Worm (Caenorhabditis elegans): Measurements from ENCODE around the gene ccpp-6.

ce11 chrII:5374967-5375366 lies 12.2 kb downstream of the ccpp-6 start, which contains the start of gene algn-2:
- no peak for TF ChIP-seq ama-1 (optimal IDR thresholded peaks at IDR 0.05)
- no peak for TF ChIP-seq tbx-2 (tag; optimal IDR thresholded peaks at IDR 0.05)
- TF ChIP-seq madf-2 (tag; optimal IDR thresholded peaks at IDR 0.05) = no peak
- no peak for TF ChIP-seq odd-2 (tag; optimal IDR thresholded peaks at IDR 0.05)
- no peak for TF ChIP-seq sox-4 (tag; optimal IDR thresholded peaks at IDR 0.05)
- no peak for TF ChIP-seq pha-4 (tag; optimal IDR thresholded peaks at IDR 0.05)
- no peak for TF ChIP-seq pag-3 (tag; optimal IDR thresholded peaks at IDR 0.05; ENCODE audit: borderline replicate concordance)
- TF ChIP-seq unc-55 (GFP tag; optimal IDR thresholded peaks at IDR 0.05) = no peak
- no peak for TF ChIP-seq lin-11 (tag; optimal IDR thresholded peaks at IDR 0.05)
- no peak for TF ChIP-seq pat-9 (tag; optimal IDR thresholded peaks at IDR 0.05)
- no peak for TF ChIP-seq ceh-30 (tag; optimal IDR thresholded peaks at IDR 0.05)

Data from whole organism, late embryonic.